Fruit fly (Drosophila melanogaster) Kc167 (cell line): ENCODE data around the gene CG17991.

ENCODE experiments used
- Sin3A ChIP-seq: fragments of >200 bp; optimal IDR thresholded peaks from 2 replicates; lab custom pipeline; 2018; ENCODE audit warnings: missing external identifiers
- insv ChIP-seq: fragments of >200 bp; optimal IDR thresholded peaks from 3 replicates; lab custom pipeline; 2018; ENCODE audit warnings: missing external identifiers
- ttk ChIP-seq: sonication (Bioruptor generic); optimal IDR thresholded peaks from 2 replicates; lab custom pipeline; 2017; ENCODE audit warnings: missing external identifiers

DNA sequence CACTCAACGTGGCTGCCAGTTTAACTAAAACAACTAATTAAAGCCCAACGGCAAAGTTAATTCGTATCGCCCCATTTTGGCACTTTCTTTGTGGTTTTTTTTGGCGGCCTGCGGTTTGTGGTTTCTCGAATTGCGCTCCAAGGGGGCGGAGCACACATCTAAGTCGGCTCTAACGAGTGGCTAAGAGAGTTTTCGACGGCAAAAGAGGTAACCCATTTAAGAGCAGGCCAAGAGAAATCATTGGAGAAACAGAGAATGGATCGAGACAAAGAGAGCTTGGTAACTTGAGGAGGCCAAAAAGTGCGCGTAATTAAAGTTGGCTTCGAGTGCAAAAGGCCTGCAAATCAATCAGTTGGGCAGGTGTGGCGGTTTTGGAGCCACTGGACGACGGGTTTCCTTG, 18.1 kb upstream of the CG17991 start:
- TF ChIP-seq ttk (lab: Kevin White, UChicago) (no peak), insv (lab: Kevin White, UChicago) (no peak), Sin3A (no peak)
